Fruit fly (Drosophila melanogaster) S2 (cell line): Measurements from ENCODE around the gene CG15638.

Source experiments
- CG8478 ChIP-seq: fragments of >200 bp; optimal IDR thresholded peaks from 2 replicates; lab custom pipeline; 2018
- CTCF ChIP-seq, 2 experiments: fragments of >200 bp; optimal IDR thresholded peaks; 2 replicates each; lab custom pipeline; 2018

dm6 chr2L:13512182-13513032 is 23.2 kb downstream of the CG15638 start:
- TF ChIP-seq CG8478 (lab: Kevin White, UChicago) (no peak), CTCF (optimal IDR thresholded peaks at IDR 0.05; lab: Kevin White, UChicago) (no peak)
